Worm (Caenorhabditis elegans) whole organism, young adult: ENCODE results near the gene Y69A2AR.16.
A peak's percentile ranks its signal among the peaks of the same experiment; 100 is the strongest.

ENCODE experiments used
- ceh-40 ChIP-seq: fragments of 200-800 bp; sonication (Bioruptor generic); IDR thresholded peaks from 2 replicates; pipeline ENCODE4 v1.3.6; 2022; ENCODE audit warnings: missing genetic modification characterization, missing compliant biosample characterization
- nfya-2 ChIP-seq: fragments of 200-800 bp; sonication (Bioruptor generic); IDR thresholded peaks from 2 replicates; pipeline ENCODE4 v1.3.6; 2022; ENCODE audit warnings: missing genetic modification reagents, missing genetic modification characterization, missing compliant biosample characterization
- zfh-2 ChIP-seq: fragments of 200-800 bp; sonication (Bioruptor generic); conservative IDR thresholded peaks from 2 replicates; pipeline ENCODE4 v1.3.6; 2022; ENCODE audit warnings: missing genetic modification reagents, missing genetic modification characterization, missing compliant biosample characterization

The Y69A2AR.16 gene

DNA sequence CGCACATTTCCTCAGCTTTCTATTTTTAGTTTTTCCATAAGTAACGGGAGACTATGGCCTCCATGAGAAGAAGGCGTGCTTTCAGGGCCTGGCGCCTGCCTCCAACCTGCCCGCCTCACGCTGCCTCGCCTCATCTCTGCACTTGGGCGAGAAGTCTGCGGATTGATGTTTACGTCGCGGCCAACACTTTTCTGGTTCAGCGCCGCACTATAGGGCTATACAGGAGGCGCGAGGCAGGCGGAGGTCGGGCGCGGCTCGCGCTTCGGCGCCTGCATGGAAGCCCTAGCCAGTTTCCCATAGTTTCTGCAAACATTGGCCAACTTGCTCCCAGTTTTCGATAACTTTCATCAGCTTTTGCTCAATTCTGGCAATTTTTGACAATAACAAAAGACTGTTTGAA lies 75.5 kb downstream of the Y69A2AR.16 start (continued):
- no peak for TF ChIP-seq nfya-2
- TF ChIP-seq zfh-2 (GFP tag; lab: Robert Waterston, UW): peak; percentile 84
- TF ChIP-seq ceh-40 (GFP tag; lab: Robert Waterston, UW): no peak
